Worm (Caenorhabditis elegans) whole organism, L4 larva: ENCODE results near the gene rbm-26.
A peak's percentile ranks its signal among the peaks of the same experiment; 100 is the strongest.

Source experiments
- F26F4.8 ChIP-seq: fragments of 200-800 bp; sonication (Bioruptor generic); conservative IDR thresholded peaks from 2 replicates; pipeline ENCODE4 v1.3.6; 2022; ENCODE audit warnings: missing genetic modification characterization, missing compliant biosample characterization
- F44E2.7 ChIP-seq: fragments of 200-800 bp; sonication (Bioruptor generic); IDR thresholded peaks from 2 replicates; pipeline ENCODE4 v2.1.2; 2022; ENCODE audit warnings: missing genetic modification characterization, missing compliant biosample characterization
- F49E8.2 ChIP-seq: sonication (generic microtip); optimal IDR thresholded peaks from 2 replicates; lab custom pipeline; 2016; ENCODE audit warnings: missing compliant biosample characterization, mild to moderate bottlenecking, missing genetic modification characterization, borderline replicate concordance
- Y105C5A.15 ChIP-seq: fragments of 200-800 bp; sonication (Bioruptor generic); IDR thresholded peaks from 2 replicates; pipeline ENCODE4 v1.3.6; 2022; ENCODE audit warnings: missing genetic modification characterization, missing compliant biosample characterization
- Y5F2A.4 ChIP-seq: fragments of 200-800 bp; sonication (Bioruptor generic); optimal IDR thresholded peaks from 2 replicates; lab custom pipeline; 2018; ENCODE audit warnings: mild to moderate bottlenecking, missing genetic modification characterization, missing compliant biosample characterization
- ZK546.5 ChIP-seq, 2 experiments: sonication (generic microtip); optimal IDR thresholded peaks; 2 replicates each; lab custom pipeline; 2017; ENCODE audit warnings: missing biosample characterization in 2 of 2, missing genetic modification characterization in 2 of 2
- aha-1 ChIP-seq: fragments of 150-350 bp; peaks from one replicate; lab custom pipeline; 2014; ENCODE audit warnings: missing biosample characterization, missing genetic modification characterization
- attf-4 ChIP-seq: sonication (generic microtip); optimal IDR thresholded peaks from 3 replicates; lab custom pipeline; 2017; ENCODE audit warnings: missing biosample characterization, missing genetic modification characterization
- ceh-20 ChIP-seq: fragments of 200-800 bp; sonication (Bioruptor generic); IDR thresholded peaks from 2 replicates; pipeline ENCODE4 v1.3.6; 2022; ENCODE audit warnings: missing genetic modification reagents, missing genetic modification characterization, missing compliant biosample characterization
- ceh-82 ChIP-seq: sonication (generic microtip); optimal IDR thresholded peaks from 2 replicates; lab custom pipeline; 2017; ENCODE audit warnings: missing biosample characterization, missing genetic modification characterization
- ces-1 ChIP-seq: fragments of 150-350 bp; sonication (generic microtip); optimal IDR thresholded peaks from 4 replicates; lab custom pipeline; 2014; ENCODE audit warnings: missing biosample characterization, missing genetic modification reagents, missing genetic modification characterization
- dve-1 ChIP-seq: sonication (generic microtip); optimal IDR thresholded peaks from 2 replicates; lab custom pipeline; 2017; ENCODE audit warnings: antibody characterized with exemption, mild to moderate bottlenecking, missing genetic modification characterization, missing compliant biosample characterization; ENCODE audit not compliant: insufficient read depth
- hif-1 ChIP-seq, 2 experiments: sonication (generic microtip); optimal IDR thresholded peaks; 2 replicates each; lab custom pipeline; 2016 to 2017; ENCODE audit warnings: missing compliant biosample characterization in 2 of 2, missing genetic modification characterization in 2 of 2, missing genetic modification reagents in 2 of 2, missing genotype in 2 of 2, mild to moderate bottlenecking in 1 of 2
- hlh-11 ChIP-seq: fragments of 200-800 bp; sonication (Bioruptor generic); optimal IDR thresholded peaks from 2 replicates; lab custom pipeline; 2018; ENCODE audit warnings: mild to moderate bottlenecking, missing genetic modification characterization, missing compliant biosample characterization
- hmg-1.1 ChIP-seq: fragments of 200-800 bp; sonication (Bioruptor generic); IDR thresholded peaks from 2 replicates; pipeline ENCODE4 v1.3.6; 2022; ENCODE audit warnings: missing genetic modification reagents, missing genetic modification characterization, missing compliant biosample characterization
- lin-15B ChIP-seq: fragments of 150-350 bp; sonication (generic microtip); optimal IDR thresholded peaks from 3 replicates; lab custom pipeline; 2014; ENCODE audit warnings: missing biosample characterization, missing genetic modification characterization
- lin-29 ChIP-seq: fragments of 200-800 bp; sonication (Bioruptor generic); IDR thresholded peaks from 2 replicates; pipeline ENCODE4 v1.3.6; 2022; ENCODE audit warnings: missing genetic modification reagents, missing genetic modification characterization, missing compliant biosample characterization
- lin-39 ChIP-seq: fragments of 150-350 bp; optimal IDR thresholded peaks from 2 replicates; lab custom pipeline; 2014; ENCODE audit warnings: missing biosample characterization, missing genetic modification reagents, missing genetic modification characterization
- lsy-2 ChIP-seq, 2 experiments: fragments of 150-350 bp in 1 of 2; sonication (generic microtip) in 1 of 2; optimal IDR thresholded peaks; 2 replicates each; lab custom pipeline; 2014 to 2017; ENCODE audit warnings: missing biosample characterization in 2 of 2, missing genetic modification characterization in 2 of 2
- mep-1 ChIP-seq: fragments of 150-350 bp; sonication (generic microtip); optimal IDR thresholded peaks from 3 replicates; lab custom pipeline; 2014; ENCODE audit warnings: missing biosample characterization, missing genetic modification characterization
- mes-2 ChIP-seq: sonication (generic microtip); optimal IDR thresholded peaks from 2 replicates; lab custom pipeline; 2016; ENCODE audit warnings: missing genotype, mild to moderate bottlenecking, missing genetic modification characterization, missing compliant biosample characterization; ENCODE audit not compliant: poor library complexity, severe bottlenecking
- mxl-2 ChIP-seq: fragments of 200-800 bp; sonication (Bioruptor generic); conservative IDR thresholded peaks from 2 replicates; pipeline ENCODE4 v1.3.6; 2022; ENCODE audit warnings: missing genetic modification reagents, missing genetic modification characterization, missing compliant biosample characterization
- mxl-3 ChIP-seq: fragments of 200-800 bp; sonication (Bioruptor generic); optimal IDR thresholded peaks from 2 replicates; lab custom pipeline; 2018; ENCODE audit warnings: mild to moderate bottlenecking, missing genetic modification characterization, missing compliant biosample characterization
- nhr-11 ChIP-seq: fragments of 150-350 bp; optimal IDR thresholded peaks from 2 replicates; lab custom pipeline; 2014; ENCODE audit warnings: missing biosample characterization, missing genetic modification characterization
- nhr-25 ChIP-seq: sonication (generic microtip); optimal IDR thresholded peaks from 2 replicates; lab custom pipeline; 2017; ENCODE audit warnings: missing genetic modification characterization, mild to moderate bottlenecking, missing compliant biosample characterization, antibody characterized with exemption, moderate library complexity, borderline replicate concordance; ENCODE audit not compliant: insufficient read depth
- nhr-28 ChIP-seq: fragments of 150-350 bp; optimal IDR thresholded peaks from 2 replicates; lab custom pipeline; 2014; ENCODE audit warnings: missing biosample characterization, missing genetic modification characterization
- nhr-42 ChIP-seq: fragments of 200-800 bp; sonication (Bioruptor generic); IDR thresholded peaks from 2 replicates; pipeline ENCODE4 v1.3.6; 2022; ENCODE audit warnings: missing genetic modification characterization, missing compliant biosample characterization
- nhr-6 ChIP-seq: fragments of 150-350 bp; optimal IDR thresholded peaks from 2 replicates; lab custom pipeline; 2014; ENCODE audit warnings: missing biosample characterization, missing genetic modification characterization
- nhr-77 ChIP-seq: fragments of 150-350 bp; optimal IDR thresholded peaks from 2 replicates; lab custom pipeline; 2014; ENCODE audit warnings: missing biosample characterization, missing genetic modification characterization
- sdz-12 ChIP-seq: fragments of 200-800 bp; sonication (Bioruptor generic); optimal IDR thresholded peaks from 2 replicates; lab custom pipeline; 2018; ENCODE audit warnings: mild to moderate bottlenecking, missing genetic modification characterization, missing compliant biosample characterization
- set-16 ChIP-seq: fragments of 200-800 bp; sonication (Bioruptor generic); IDR thresholded peaks from 2 replicates; pipeline ENCODE4 v1.3.6; 2022; ENCODE audit warnings: missing genetic modification reagents, missing genetic modification characterization, missing compliant biosample characterization
- snpc-4 ChIP-seq: fragments of 150-350 bp; optimal IDR thresholded peaks from 2 replicates; lab custom pipeline; 2014; ENCODE audit warnings: missing biosample characterization, missing genetic modification characterization
- spr-1 ChIP-seq: sonication (generic microtip); optimal IDR thresholded peaks from 2 replicates; lab custom pipeline; 2016; ENCODE audit warnings: mild to moderate bottlenecking, missing genetic modification characterization, missing compliant biosample characterization
- vab-7 ChIP-seq: fragments of 200-800 bp; sonication (Bioruptor generic); IDR thresholded peaks from 2 replicates; pipeline ENCODE4 v1.3.6; 2022; ENCODE audit warnings: missing genetic modification reagents, missing genetic modification characterization, missing compliant biosample characterization
- zfp-2 ChIP-seq: sonication (generic microtip); optimal IDR thresholded peaks from 2 replicates; lab custom pipeline; 2016; ENCODE audit warnings: mild to moderate bottlenecking, missing genetic modification characterization, missing compliant biosample characterization
- zfp-3 ChIP-seq: fragments of 200-800 bp; sonication (Bioruptor generic); conservative IDR thresholded peaks from 2 replicates; pipeline ENCODE4 v1.3.6; 2022; ENCODE audit warnings: missing genetic modification reagents, missing genetic modification characterization, missing compliant biosample characterization

The rbm-26 gene

ce11 chrIII:5737708-5738107, 26.4 kb downstream of the rbm-26 start, which contains the start of gene B0244.6:
Gene B0244.6 (plus strand): TSS chrIII:5738008.
- TF ChIP-seq dve-1 (tag; lab: Kevin White, UChicago) (peak; percentile 10), Y105C5A.15 (GFP tag; lab: Robert Waterston, UW) (no peak)

ce11 chrIII:5740666-5741065, 29.3 kb downstream of the rbm-26 start, which contains the start of gene B0244.16:
Gene B0244.16 (plus strand): TSS chrIII:5740966.
- TF ChIP-seq mep-1 (tag; lab: Kevin White, UChicago): no peak
- TF ChIP-seq lin-29: no peak
- TF ChIP-seq ZK546.5 (tag; optimal IDR thresholded peaks at IDR 0.05; lab: Kevin White, UChicago): no peak
- no peak for TF ChIP-seq lsy-2 (tag; optimal IDR thresholded peaks at IDR 0.05; lab: Kevin White, UChicago)
- TF ChIP-seq hif-1 (tag; optimal IDR thresholded peaks at IDR 0.05; lab: Kevin White, UChicago): no peak
- no peak for TF ChIP-seq Y105C5A.15 (GFP tag; lab: Robert Waterston, UW)

- TF ChIP-seq mxl-3 (GFP tag; lab: Kevin White, UChicago) (no peak), nhr-77 (tag; lab: Kevin White, UChicago) (no peak), nhr-28 (tag; lab: Kevin White, UChicago) (no peak)
Observed at ce11 chrIII:5743084-5743483, 31.7 kb downstream of the rbm-26 start, which contains the start of gene B0244.15. Gene B0244.15 (plus strand): TSS chrIII:5743384.

ce11 chrIII:5744579-5744978, 33.2 kb downstream of the rbm-26 start, which contains the start of gene B0244.5:
Gene B0244.5 (plus strand): TSS chrIII:5744879.
- TF ChIP-seq ceh-20 (GFP tag; lab: Robert Waterston, UW) (no peak), aha-1 (no peak), sdz-12 (no peak), spr-1 (no peak), mes-2 (tag; lab: Kevin White, UChicago) (no peak), lin-39 (tag; lab: Kevin White, UChicago) (no peak), Y5F2A.4 (GFP tag; lab: Kevin White, UChicago) (no peak), F26F4.8 (no peak), nhr-42 (no peak), vab-7 (GFP tag; lab: Robert Waterston, UW) (no peak), ces-1 (GFP tag; lab: Kevin White, UChicago) (no peak), F44E2.7 (no peak), nhr-11 (no peak)
- TF ChIP-seq, all 104 proteins: peak for 0

- no peak for TF ChIP-seq lin-29
- no peak for TF ChIP-seq hmg-1.1 (GFP tag; lab: Robert Waterston, UW)
- TF ChIP-seq zfp-2 (tag; lab: Kevin White, UChicago): no peak
- no peak for TF ChIP-seq mxl-2 (GFP tag; lab: Robert Waterston, UW)
- TF ChIP-seq set-16 (GFP tag; lab: Robert Waterston, UW): no peak
- no peak for TF ChIP-seq attf-4 (tag; lab: Kevin White, UChicago)
- TF ChIP-seq ceh-82: no peak
- TF ChIP-seq Y5F2A.4 (GFP tag; lab: Kevin White, UChicago): no peak
- TF ChIP-seq nhr-42: no peak
- TF ChIP-seq F49E8.2 (tag; lab: Kevin White, UChicago): no peak
- TF ChIP-seq hif-1 (tag; optimal IDR thresholded peaks at IDR 0.05; lab: Kevin White, UChicago): no peak
- TF ChIP-seq nhr-28 (tag; lab: Kevin White, UChicago): no peak
- no peak for TF ChIP-seq snpc-4 (tag; lab: Kevin White, UChicago)
- TF ChIP-seq hlh-11 (tag; lab: Kevin White, UChicago): no peak
- no peak for TF ChIP-seq zfp-3
- no peak for TF ChIP-seq nhr-25
- TF ChIP-seq nhr-6 (tag; lab: Kevin White, UChicago): no peak
- TF ChIP-seq lin-15B (tag; lab: Kevin White, UChicago): no peak
Observed at ce11 chrIII:5747185-5747584, 35.8 kb downstream of the rbm-26 start, which contains the start of gene B0244.4. Gene B0244.4 (plus strand): TSS chrIII:5747485.
